Fruit fly (Drosophila melanogaster): Measurements from ENCODE around the gene CG31465.

CG31465 gene

DNA sequence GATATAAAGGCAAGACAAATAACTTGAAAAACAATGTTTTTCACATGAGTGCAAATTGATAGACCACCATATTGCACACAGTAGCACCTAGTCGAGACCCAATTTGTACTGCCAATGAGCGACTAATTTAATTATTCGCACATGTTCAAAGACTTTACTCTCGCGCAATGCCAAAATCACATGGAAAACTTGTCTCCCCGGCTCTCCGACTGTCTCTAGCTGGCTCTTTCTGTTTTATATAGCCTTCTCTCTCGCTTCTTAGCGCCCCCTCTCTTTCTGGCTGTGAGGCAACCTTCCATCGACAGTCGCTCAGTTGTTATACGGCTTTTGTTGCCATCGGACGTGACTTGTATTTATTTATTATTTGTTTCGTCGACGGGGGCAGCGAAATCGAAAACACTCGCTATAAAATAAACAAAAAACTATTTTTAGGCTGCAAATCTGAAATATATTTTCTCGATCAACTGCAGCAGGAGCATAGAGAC, 5.6 kb upstream of the CG31465 start, which contains the start of gene CG6656 (continued):
- TF ChIP-seq CG12155 (GFP tag; optimal IDR thresholded peaks at IDR 0.05) (peak; percentile 25), CG17829 (tag; optimal IDR thresholded peaks at IDR 0.05) (peak; percentile 14), CG10209 (GFP tag; optimal IDR thresholded peaks at IDR 0.05) (peak; percentile 16), ranshi (GFP tag; IDR thresholded peaks at IDR 0.05) (no peak), CG14014 (GFP tag; IDR thresholded peaks at IDR 0.05) (no peak), CG10366 (GFP tag; IDR thresholded peaks at IDR 0.05) (no peak), sug (tag; optimal IDR thresholded peaks at IDR 0.05) (no peak), btn (GFP tag; optimal IDR thresholded peaks at IDR 0.05) (no peak), Bgb (GFP tag; IDR thresholded peaks at IDR 0.05; ENCODE audit: partially characterized antibody) (peak; percentile 38; the same call in 1 of the 2 replicates), crol (GFP tag; IDR thresholded peaks at IDR 0.05) (0 out of 2 replicates have a peak, but pooled peaks have one; percentile 10), CG12071 (GFP tag; optimal IDR thresholded peaks at IDR 0.05) (no peak), Eip74EF (GFP tag; optimal IDR thresholded peaks at IDR 0.05) (peak in 1 of 2 experiments; percentile 27), CG11093 (GFP tag; IDR thresholded peaks at IDR 0.05) (no peak), Awh (GFP tag; IDR thresholded peaks at IDR 0.05) (no peak), Poxn (GFP tag; IDR thresholded peaks at IDR 0.05) (no peak), bcd (GFP tag; optimal IDR thresholded peaks at IDR 0.05) (no peak), CG33557 (GFP tag; optimal IDR thresholded peaks at IDR 0.05) (no peak), Sry-δ (GFP tag; optimal IDR thresholded peaks at IDR 0.05) (no peak), zen (tag; optimal IDR thresholded peaks at IDR 0.05) (no peak), CG18619 (GFP tag; optimal IDR thresholded peaks at IDR 0.05) (peak; percentile 5), zen2 (GFP tag; IDR thresholded peaks at IDR 0.05; ENCODE audit: partially characterized antibody) (no peak), Ets65A (GFP tag) (peak; percentile 68), Ada2b (GFP tag; IDR thresholded peaks at IDR 0.05) (no peak), Atf6 (GFP tag; IDR thresholded peaks at IDR 0.05) (0 out of 2 replicates have a peak, but pooled peaks have one; percentile 48), hb (GFP tag; IDR thresholded peaks at IDR 0.05; ENCODE audit: partially characterized antibody) (0 out of 3 replicates have a peak, but pooled peaks have one; percentile 18), ftz-f1 (GFP tag; optimal IDR thresholded peaks at IDR 0.05) (peak; percentile 34), vnd (GFP tag; IDR thresholded peaks at IDR 0.05; ENCODE audit: partially characterized antibody) (no peak), CG3726 (GFP tag; IDR thresholded peaks at IDR 0.05) (no peak), CG9727 (GFP tag; optimal IDR thresholded peaks at IDR 0.05) (no peak), CTCF (GFP tag; optimal IDR thresholded peaks at IDR 0.05) (no peak), ken (GFP tag; IDR thresholded peaks at IDR 0.05) (no peak), Dp (GFP tag; optimal IDR thresholded peaks at IDR 0.05) (no peak), CG6813 (GFP tag; optimal IDR thresholded peaks at IDR 0.05) (peak; percentile 1), kni (GFP tag; optimal IDR thresholded peaks at IDR 0.05) (no peak), CG13287 (GFP tag; IDR thresholded peaks at IDR 0.05; ENCODE audit: partially characterized antibody) (peak; percentile 33; the same call in 1 of the 2 replicates), jumu (GFP tag; optimal IDR thresholded peaks at IDR 0.05) (no peak), CG10321 (GFP tag; IDR thresholded peaks at IDR 0.05) (peak; percentile 84), CG12219 (GFP tag; optimal IDR thresholded peaks at IDR 0.05) (no peak), cas (GFP tag; IDR thresholded peaks at IDR 0.05) (no peak), CG32772 (GFP tag; IDR thresholded peaks at IDR 0.05) (no peak), sob (GFP tag; IDR thresholded peaks at IDR 0.05) (0 out of 2 replicates have a peak, but pooled peaks have one; percentile 17), CG15514 (GFP tag; optimal IDR thresholded peaks at IDR 0.05) (peak; percentile 45), D19B (GFP tag; optimal IDR thresholded peaks at IDR 0.05) (peak; percentile 95), CG2875 (GFP tag; optimal IDR thresholded peaks at IDR 0.05) (no peak), lola (GFP tag; optimal IDR thresholded peaks at IDR 0.05) (no peak), lbe (GFP tag; optimal IDR thresholded peaks at IDR 0.05) (peak; percentile 67), CG12659 (GFP tag; optimal IDR thresholded peaks at IDR 0.05) (peak; percentile 3), CG34224 (GFP tag; IDR thresholded peaks at IDR 0.05; ENCODE audit: partially characterized antibody) (peak; percentile 25; the same call in 1 of the 3 replicates), CG3065 (GFP tag; optimal IDR thresholded peaks at IDR 0.05) (no peak), Jarid2 (GFP tag; optimal IDR thresholded peaks at IDR 0.05) (peak; percentile 75)
